Fruit fly (Drosophila melanogaster): ENCODE results near the gene CG32591.

dm6 chrX:14952097-14952844, 23.5 kb upstream of the CG32591 start:
- TF ChIP-seq ash1 (GFP tag; optimal IDR thresholded peaks at IDR 0.05), result no peak
- TF ChIP-seq CG16863 (GFP tag; optimal IDR thresholded peaks at IDR 0.05), result peak; percentile 33
- no peak for TF ChIP-seq CrebB (tag; optimal IDR thresholded peaks at IDR 0.05)
